Worm (Caenorhabditis elegans) whole organism, young adult: ENCODE data around the gene abts-4.

ENCODE experiments used
- B0035.1 ChIP-seq: sonication (generic microtip); optimal IDR thresholded peaks from 2 replicates; lab custom pipeline; 2016; ENCODE audit warnings: missing genetic modification characterization, mild to moderate bottlenecking, missing compliant biosample characterization, missing genotype, missing genetic modification reagents
- B0336.3 ChIP-seq: fragments of 200-800 bp; sonication (Bioruptor generic); IDR thresholded peaks from 2 replicates; pipeline ENCODE4 v1.3.6; 2022; ENCODE audit warnings: missing genetic modification characterization, missing compliant biosample characterization
- C06A6.2 ChIP-seq: fragments of 200-800 bp; sonication (Bioruptor generic); conservative IDR thresholded peaks from 2 replicates; pipeline ENCODE4 v1.3.6; 2022; ENCODE audit warnings: missing genetic modification characterization, missing compliant biosample characterization
- F10E7.11 ChIP-seq: sonication (generic microtip); optimal IDR thresholded peaks from 2 replicates; lab custom pipeline; 2017; ENCODE audit warnings: mild to moderate bottlenecking, missing genetic modification characterization, moderate library complexity, missing compliant biosample characterization
- F52B5.7 ChIP-seq: sonication (generic microtip); optimal IDR thresholded peaks from 2 replicates; lab custom pipeline; 2016; ENCODE audit warnings: mild to moderate bottlenecking, missing genetic modification characterization, missing compliant biosample characterization
- F55B11.4 ChIP-seq: sonication (generic microtip); optimal IDR thresholded peaks from 2 replicates; lab custom pipeline; 2016; ENCODE audit warnings: missing compliant biosample characterization, missing genetic modification characterization, borderline replicate concordance; ENCODE audit not compliant: insufficient read depth
- K12H6.12 ChIP-seq: fragments of 200-800 bp; sonication (Bioruptor generic); optimal IDR thresholded peaks from 2 replicates; lab custom pipeline; 2018; ENCODE audit warnings: mild to moderate bottlenecking, missing genetic modification characterization, missing compliant biosample characterization
- Y67H2A.10 ChIP-seq: fragments of 200-800 bp; sonication (Bioruptor generic); conservative IDR thresholded peaks from 2 replicates; pipeline ENCODE4 v1.3.6; 2022; ENCODE audit warnings: missing genetic modification reagents, missing genetic modification characterization, missing compliant biosample characterization
- Y79H2A.3 ChIP-seq: fragments of 200-800 bp; sonication (Bioruptor generic); conservative IDR thresholded peaks from 2 replicates; pipeline ENCODE4 v1.3.6; 2022; ENCODE audit warnings: missing genetic modification reagents, missing genetic modification characterization, missing compliant biosample characterization
- ZK185.1 ChIP-seq: sonication (generic microtip); optimal IDR thresholded peaks from 2 replicates; lab custom pipeline; 2016; ENCODE audit warnings: mild to moderate bottlenecking, missing genetic modification characterization, missing compliant biosample characterization; ENCODE audit not compliant: poor library complexity, severe bottlenecking
- ama-1 ChIP-seq, 3 experiments: fragments of 150-350 bp in 1 of 3; sonication (generic microtip) in 2 of 3; optimal IDR thresholded peaks; 2 replicates each; lab custom pipeline; 2014 to 2018; ENCODE audit warnings: missing biosample characterization in 2 of 3, missing genetic modification characterization in 2 of 3, missing genetic modification reagents in 2 of 3
- atf-7 ChIP-seq: sonication (generic microtip); optimal IDR thresholded peaks from 2 replicates; lab custom pipeline; 2017; ENCODE audit warnings: mild to moderate bottlenecking, missing genetic modification characterization, missing compliant biosample characterization
- attf-5 ChIP-seq: fragments of 200-800 bp; sonication (Bioruptor generic); optimal IDR thresholded peaks from 2 replicates; lab custom pipeline; 2018; ENCODE audit warnings: mild to moderate bottlenecking, missing genetic modification characterization, missing compliant biosample characterization
- bed-1 ChIP-seq: fragments of 200-800 bp; sonication (Bioruptor generic); IDR thresholded peaks from 2 replicates; pipeline ENCODE4 v1.3.6; 2022; ENCODE audit warnings: missing genetic modification reagents, missing genetic modification characterization, missing compliant biosample characterization
- cebp-1 ChIP-seq, 2 experiments: fragments of 200-800 bp in 1 of 2; sonication (Bioruptor generic) in 1 of 2; sonication (generic microtip) in 1 of 2; IDR thresholded peaks in 1 of 2; optimal IDR thresholded peaks in 1 of 2; 2 replicates each; pipeline versions ENCODE4 v1.3.6 to Lab custom; 2017 to 2022; ENCODE audit warnings: missing compliant biosample characterization in 2 of 2, missing genetic modification characterization in 2 of 2, mild to moderate bottlenecking in 1 of 2, missing genetic modification reagents in 1 of 2, moderate library complexity in 1 of 2
- cebp-2 ChIP-seq: fragments of 200-800 bp; sonication (Bioruptor generic); IDR thresholded peaks from 2 replicates; pipeline ENCODE4 v1.3.6; 2022; ENCODE audit warnings: missing genetic modification characterization, missing compliant biosample characterization
- ceh-40 ChIP-seq: fragments of 200-800 bp; sonication (Bioruptor generic); IDR thresholded peaks from 2 replicates; pipeline ENCODE4 v1.3.6; 2022; ENCODE audit warnings: missing genetic modification characterization, missing compliant biosample characterization
- ceh-91 ChIP-seq: fragments of 200-800 bp; sonication (Bioruptor generic); IDR thresholded peaks from 2 replicates; pipeline ENCODE4 v1.3.6; 2022; ENCODE audit warnings: missing genetic modification reagents, missing genetic modification characterization, missing compliant biosample characterization
- die-1 ChIP-seq: sonication (generic microtip); optimal IDR thresholded peaks from 2 replicates; lab custom pipeline; 2016; ENCODE audit warnings: missing genotype, mild to moderate bottlenecking, missing genetic modification characterization, missing compliant biosample characterization
- dpff-1 ChIP-seq: sonication (generic microtip); optimal IDR thresholded peaks from 2 replicates; lab custom pipeline; 2017; ENCODE audit warnings: mild to moderate bottlenecking, missing genetic modification characterization, missing compliant biosample characterization
- egl-44 ChIP-seq: fragments of 200-800 bp; sonication (Bioruptor generic); IDR thresholded peaks from 2 replicates; pipeline ENCODE4 v1.3.6; 2022; ENCODE audit warnings: missing genetic modification reagents, missing genetic modification characterization, missing compliant biosample characterization
- ekl-4 ChIP-seq: fragments of 200-800 bp; sonication (Bioruptor generic); IDR thresholded peaks from 2 replicates; pipeline ENCODE4 v1.3.6; 2022; ENCODE audit warnings: missing genetic modification reagents, missing genetic modification characterization, missing compliant biosample characterization
- fkh-3 ChIP-seq: sonication (generic microtip); optimal IDR thresholded peaks from 2 replicates; lab custom pipeline; 2016; ENCODE audit warnings: mild to moderate bottlenecking, missing genetic modification characterization, missing compliant biosample characterization
- gei-17 ChIP-seq: fragments of 200-800 bp; sonication (Bioruptor generic); optimal IDR thresholded peaks from 2 replicates; lab custom pipeline; 2018; ENCODE audit warnings: mild to moderate bottlenecking, missing genetic modification characterization, missing compliant biosample characterization
- hlh-12 ChIP-seq: sonication (generic microtip); optimal IDR thresholded peaks from 2 replicates; lab custom pipeline; 2016; ENCODE audit warnings: missing genetic modification characterization, missing compliant biosample characterization
- hmg-1.2 ChIP-seq: fragments of 200-800 bp; sonication (Bioruptor generic); IDR thresholded peaks from 2 replicates; pipeline ENCODE4 v1.3.6; 2022; ENCODE audit warnings: missing genetic modification reagents, missing genetic modification characterization, missing compliant biosample characterization
- lag-1 ChIP-seq: fragments of 200-800 bp; sonication (Bioruptor generic); IDR thresholded peaks from 2 replicates; pipeline ENCODE4 v1.3.6; 2022; ENCODE audit warnings: missing genetic modification reagents, missing genetic modification characterization, missing compliant biosample characterization
- let-526 ChIP-seq: fragments of 200-800 bp; sonication (Bioruptor generic); IDR thresholded peaks from 2 replicates; pipeline ENCODE4 v1.3.6; 2022; ENCODE audit warnings: missing genetic modification reagents, missing genetic modification characterization, missing compliant biosample characterization
- lin-26 ChIP-seq: fragments of 200-800 bp; sonication (Bioruptor generic); IDR thresholded peaks from 2 replicates; pipeline ENCODE4 v1.3.6; 2022; ENCODE audit warnings: missing genetic modification reagents, missing genetic modification characterization, missing compliant biosample characterization
- lin-40 ChIP-seq: sonication (generic microtip); optimal IDR thresholded peaks from 2 replicates; lab custom pipeline; 2016; ENCODE audit warnings: missing genetic modification characterization, mild to moderate bottlenecking, missing compliant biosample characterization, missing genotype, missing genetic modification reagents
- lin-54 ChIP-seq: fragments of 200-800 bp; sonication (Bioruptor generic); optimal IDR thresholded peaks from 2 replicates; lab custom pipeline; 2018; ENCODE audit warnings: mild to moderate bottlenecking, missing genetic modification characterization, missing compliant biosample characterization
- lir-1 ChIP-seq: fragments of 200-800 bp; sonication (Bioruptor generic); conservative IDR thresholded peaks from 2 replicates; pipeline ENCODE4 v1.3.6; 2022; ENCODE audit warnings: missing genetic modification reagents, missing genetic modification characterization, missing compliant biosample characterization
- lsy-27 ChIP-seq: sonication (generic microtip); optimal IDR thresholded peaks from 2 replicates; lab custom pipeline; 2017; ENCODE audit warnings: missing genetic modification characterization, mild to moderate bottlenecking, missing compliant biosample characterization, antibody characterized with exemption, missing genotype, borderline replicate concordance; ENCODE audit not compliant: insufficient read depth
- nhr-90 ChIP-seq: sonication (generic microtip); optimal IDR thresholded peaks from 2 replicates; lab custom pipeline; 2016; ENCODE audit warnings: missing genotype, mild to moderate bottlenecking, missing genetic modification characterization, missing compliant biosample characterization
- rcor-1 ChIP-seq: fragments of 200-800 bp; sonication (Bioruptor generic); IDR thresholded peaks from 2 replicates; pipeline ENCODE4 v1.3.6; 2022; ENCODE audit warnings: missing genetic modification reagents, missing genetic modification characterization, missing compliant biosample characterization
- repo-1 ChIP-seq: sonication (generic microtip); optimal IDR thresholded peaks from 2 replicates; lab custom pipeline; 2017; ENCODE audit warnings: mild to moderate bottlenecking, missing genetic modification characterization, missing compliant biosample characterization
- rpc-1 ChIP-seq, 2 experiments: fragments of 150-350 bp in 1 of 2; sonication (generic microtip) in 1 of 2; optimal IDR thresholded peaks; 2 replicates each; lab custom pipeline; 2014 to 2018; ENCODE audit warnings: missing biosample characterization in 1 of 2, missing genetic modification characterization in 1 of 2, missing genetic modification reagents in 1 of 2, missing genotype in 1 of 2
- snpc-3.4 ChIP-seq: sonication (generic microtip); optimal IDR thresholded peaks from 2 replicates; lab custom pipeline; 2017; ENCODE audit warnings: missing genetic modification characterization, mild to moderate bottlenecking, missing compliant biosample characterization, antibody characterized with exemption, moderate library complexity, missing genotype, missing genetic modification reagents
- somi-1 ChIP-seq: fragments of 200-800 bp; sonication (Bioruptor generic); optimal IDR thresholded peaks from 2 replicates; lab custom pipeline; 2018; ENCODE audit warnings: mild to moderate bottlenecking, missing genetic modification characterization, missing compliant biosample characterization
- tlf-1 ChIP-seq: fragments of 200-800 bp; sonication (Bioruptor generic); optimal IDR thresholded peaks from 2 replicates; lab custom pipeline; 2018; ENCODE audit warnings: mild to moderate bottlenecking, missing genetic modification characterization, missing compliant biosample characterization
- unc-62 ChIP-seq: fragments of 150-350 bp; optimal IDR thresholded peaks from 2 replicates; lab custom pipeline; 2014; ENCODE audit warnings: missing biosample characterization, missing genetic modification reagents, missing genetic modification characterization
- zfh-2 ChIP-seq: fragments of 200-800 bp; sonication (Bioruptor generic); conservative IDR thresholded peaks from 2 replicates; pipeline ENCODE4 v1.3.6; 2022; ENCODE audit warnings: missing genetic modification reagents, missing genetic modification characterization, missing compliant biosample characterization
- zim-3 ChIP-seq: sonication (generic microtip); optimal IDR thresholded peaks from 2 replicates; lab custom pipeline; 2017; ENCODE audit warnings: mild to moderate bottlenecking, missing genetic modification characterization, moderate library complexity, missing compliant biosample characterization
- ztf-22 ChIP-seq: fragments of 200-800 bp; sonication (Bioruptor generic); optimal IDR thresholded peaks from 2 replicates; lab custom pipeline; 2018; ENCODE audit warnings: mild to moderate bottlenecking, missing genetic modification characterization, moderate library complexity, missing compliant biosample characterization
- ztf-6 ChIP-seq: fragments of 200-800 bp; sonication (Bioruptor generic); IDR thresholded peaks from 2 replicates; pipeline ENCODE4 v1.3.6; 2022; ENCODE audit warnings: missing genetic modification reagents, missing genetic modification characterization, missing compliant biosample characterization

abts-4 gene

DNA sequence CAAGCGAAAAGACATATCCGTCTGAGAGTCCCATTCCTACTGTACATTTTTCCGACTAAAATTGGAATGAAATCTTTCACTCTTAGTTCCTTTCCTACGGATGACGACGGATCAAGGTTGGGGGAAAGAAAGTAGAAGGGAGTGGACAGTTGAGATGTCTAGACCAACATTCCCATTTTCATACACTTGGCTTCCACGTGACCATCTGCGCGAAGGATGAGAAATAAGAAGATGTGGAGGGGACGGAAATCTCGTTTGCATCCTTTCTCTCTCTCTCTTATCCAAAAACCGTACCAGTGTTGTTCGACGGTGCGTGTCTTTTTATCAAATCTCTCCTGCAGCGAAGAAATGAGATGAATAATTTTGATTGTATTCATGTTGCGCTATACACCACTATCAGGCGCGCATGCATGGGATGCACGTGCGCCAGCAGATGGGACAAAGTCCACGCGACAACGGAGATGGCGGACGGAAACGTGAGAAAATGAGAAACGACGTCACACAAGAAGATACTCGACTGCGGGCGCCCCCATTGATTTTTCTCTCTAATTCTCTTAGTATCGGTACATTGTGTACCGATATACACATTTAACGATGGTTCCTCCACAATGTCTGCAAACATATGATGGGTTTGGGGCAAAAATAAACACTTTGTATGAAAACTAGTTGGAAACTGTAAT, 24.1 kb downstream of the abts-4 start (continued):
- TF ChIP-seq nhr-90 (tag; lab: Kevin White, UChicago) (peak; percentile 33), ZK185.1 (tag; lab: Kevin White, UChicago) (peak; percentile 62), atf-7 (peak; percentile 96), C06A6.2 (peak; percentile 87), somi-1 (GFP tag; lab: Kevin White, UChicago) (peak; percentile 98), hmg-1.2 (GFP tag; lab: Robert Waterston, UW) (peak; percentile 57), repo-1 (tag; lab: Kevin White, UChicago) (peak; percentile 74), hlh-12 (tag; lab: Kevin White, UChicago) (no peak), ceh-40 (GFP tag; lab: Robert Waterston, UW) (no peak), ceh-91 (GFP tag; lab: Robert Waterston, UW) (no peak), zim-3 (tag; lab: Kevin White, UChicago) (no peak), ama-1 (optimal IDR thresholded peaks at IDR 0.05; lab: Kevin White, UChicago) (peak; percentile 11), ama-1 (GFP tag; optimal IDR thresholded peaks at IDR 0.05; lab: Kevin White, UChicago) (no peak), die-1 (tag; lab: Kevin White, UChicago) (peak; percentile 78), lag-1 (GFP tag; lab: Robert Waterston, UW) (peak; percentile 17; the same call in 1 of the 2 replicates), lin-40 (peak; percentile 92), zfh-2 (GFP tag; lab: Robert Waterston, UW) (peak; percentile 76; the same call in 1 of the 2 replicates), gei-17 (GFP tag; lab: Kevin White, UChicago) (peak; percentile 68), cebp-2 (no peak), K12H6.12 (peak; percentile 63), let-526 (GFP tag; lab: Robert Waterston, UW) (peak; percentile 90; the same call in 1 of the 2 replicates), egl-44 (GFP tag; lab: Robert Waterston, UW) (peak; percentile 64; the same call in 1 of the 2 replicates), dpff-1 (tag; lab: Kevin White, UChicago) (no peak), lir-1 (GFP tag; lab: Robert Waterston, UW) (peak; percentile 61), rcor-1 (GFP tag; lab: Robert Waterston, UW) (0 out of 2 replicates have a peak, but pooled peaks have one; percentile 21), F10E7.11 (tag; lab: Kevin White, UChicago) (peak; percentile 42), B0336.3 (GFP tag; lab: Robert Waterston, UW) (peak; percentile 82), ztf-22 (GFP tag; lab: Kevin White, UChicago) (peak; percentile 89), unc-62 (GFP tag; lab: Kevin White, UChicago) (peak; percentile 57), Y79H2A.3 (GFP tag; lab: Robert Waterston, UW) (0 out of 2 replicates have a peak, but pooled peaks have one; percentile 38), attf-5 (GFP tag; lab: Kevin White, UChicago) (peak; percentile 71), bed-1 (GFP tag; lab: Robert Waterston, UW) (no peak), lin-54 (GFP tag; lab: Kevin White, UChicago) (peak; percentile 25)

DNA sequence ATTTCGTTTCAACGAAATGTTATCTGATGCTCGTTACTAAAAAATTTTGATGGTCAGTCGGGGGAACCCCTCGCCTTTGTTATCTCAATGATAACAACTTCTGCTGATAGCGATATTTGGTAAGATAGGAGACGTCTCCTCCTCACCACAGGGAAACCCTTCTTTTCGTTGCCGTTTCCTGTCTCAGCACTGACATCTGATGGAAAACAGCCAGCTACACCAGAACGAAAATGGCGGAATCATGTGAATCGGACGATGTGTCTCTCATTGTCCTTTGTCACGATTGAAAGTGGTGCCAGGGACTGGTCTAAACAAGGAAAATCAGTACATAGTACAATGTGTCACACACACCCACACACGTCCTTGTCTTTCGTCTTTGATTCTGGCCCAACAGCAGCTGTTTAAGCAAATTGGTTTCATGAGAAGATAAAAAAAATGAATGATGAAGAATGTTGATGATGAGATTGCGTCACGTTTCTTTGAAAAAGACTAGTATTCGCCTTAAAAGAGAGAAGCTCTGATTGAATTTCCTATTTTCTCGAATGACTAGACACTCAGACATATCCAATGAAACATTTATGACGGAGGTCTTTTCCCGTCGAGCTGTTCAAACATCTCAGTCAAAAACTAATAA, 25.1 kb downstream of the abts-4 start:
- peak; percentile 24; the same call in 1 of the 2 replicates for TF ChIP-seq ekl-4 (GFP tag; lab: Robert Waterston, UW)
- TF ChIP-seq B0035.1 (tag; lab: Kevin White, UChicago) = no peak
- no peak for TF ChIP-seq lsy-27 (tag; lab: Kevin White, UChicago)
- no peak for TF ChIP-seq Y67H2A.10
- no peak for TF ChIP-seq ztf-6 (GFP tag; lab: Robert Waterston, UW)
- no peak for TF ChIP-seq tlf-1 (GFP tag; lab: Kevin White, UChicago)
- no peak for TF ChIP-seq cebp-1 (GFP tag; IDR thresholded peaks at IDR 0.05; lab: Robert Waterston, UW)
- peak; percentile 34 for TF ChIP-seq cebp-1 (tag; optimal IDR thresholded peaks at IDR 0.05; lab: Kevin White, UChicago)
- no peak for TF ChIP-seq snpc-3.4 (tag; lab: Kevin White, UChicago)
- TF ChIP-seq rpc-1 (optimal IDR thresholded peaks at IDR 0.05; lab: Kevin White, UChicago) = no peak
- no peak for TF ChIP-seq rpc-1 (tag; optimal IDR thresholded peaks at IDR 0.05; lab: Kevin White, UChicago)
- peak; percentile 64; the same call in 1 of the 2 replicates for TF ChIP-seq lin-26
- no peak for TF ChIP-seq fkh-3 (tag; lab: Kevin White, UChicago)
- no peak for TF ChIP-seq F55B11.4
- no peak for TF ChIP-seq F52B5.7 (tag; lab: Kevin White, UChicago)
